Fruit fly (Drosophila melanogaster): ENCODE measurements around the gene CG14210.

The CG14210 gene

DNA sequence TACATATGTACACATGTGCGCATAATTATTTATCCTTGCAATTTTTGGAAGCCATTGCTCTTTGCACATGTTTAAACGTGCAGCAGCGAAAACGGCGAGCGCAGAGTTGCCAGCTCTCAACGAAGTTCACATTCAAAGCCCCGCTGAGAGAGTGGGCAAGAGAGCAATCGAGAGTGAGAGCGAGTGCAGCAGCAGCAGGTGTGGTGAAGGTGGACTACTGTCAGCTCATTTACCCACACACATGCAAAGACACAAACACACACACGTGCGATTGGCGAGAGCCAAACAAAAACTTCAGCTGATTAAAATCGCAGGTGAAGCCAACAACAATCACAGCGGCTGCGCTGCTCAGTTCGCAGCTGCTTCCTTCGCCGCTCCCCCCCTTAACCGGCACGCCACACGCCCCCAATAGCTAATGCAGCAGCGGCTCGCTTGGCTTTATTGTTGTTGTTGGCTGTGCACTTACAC is 15.4 kb downstream of the CG14210 start (continued):
- no peak for TF ChIP-seq luna (GFP tag; optimal IDR thresholded peaks at IDR 0.05)
- TF ChIP-seq Jarid2 (GFP tag; optimal IDR thresholded peaks at IDR 0.05): no peak
- TF ChIP-seq Opbp (GFP tag; IDR thresholded peaks at IDR 0.05; ENCODE audit: partially characterized antibody): peak; percentile 31; the same call in 1 of the 3 replicates
- TF ChIP-seq CG17359 (tag; optimal IDR thresholded peaks at IDR 0.05): no peak
- TF ChIP-seq CG6854 (GFP tag; optimal IDR thresholded peaks at IDR 0.05): no peak
- no peak for TF ChIP-seq Dp (GFP tag; optimal IDR thresholded peaks at IDR 0.05)
- no peak for TF ChIP-seq CG8765 (GFP tag; IDR thresholded peaks at IDR 0.05)
- no peak for TF ChIP-seq TFAM (GFP tag; optimal IDR thresholded peaks at IDR 0.05)
- no peak for TF ChIP-seq gsb-n (tag; optimal IDR thresholded peaks at IDR 0.05)
- peak; percentile 87 for TF ChIP-seq Adf1 (GFP tag; IDR thresholded peaks at IDR 0.05)
- TF ChIP-seq CG10209 (GFP tag; optimal IDR thresholded peaks at IDR 0.05): no peak
- TF ChIP-seq CG15011 (GFP tag; optimal IDR thresholded peaks at IDR 0.05): no peak
- TF ChIP-seq croc (GFP tag; conservative IDR thresholded peaks at IDR 0.05): no peak
- peak; percentile 51; the same call in 1 of the 2 replicates for TF ChIP-seq amos (GFP tag; IDR thresholded peaks at IDR 0.05; ENCODE audit: partially characterized antibody)
- peak; percentile 42; the same call in 1 of the 2 replicates for TF ChIP-seq Bgb (GFP tag; IDR thresholded peaks at IDR 0.05; ENCODE audit: partially characterized antibody)
- TF ChIP-seq chinmo (GFP tag; IDR thresholded peaks at IDR 0.05; ENCODE audit: partially characterized antibody): peak; percentile 98
- no peak for TF ChIP-seq Hr78 (GFP tag; optimal IDR thresholded peaks at IDR 0.05)
- TF ChIP-seq CG43689 (GFP tag; IDR thresholded peaks at IDR 0.05): no peak
- no peak for TF ChIP-seq ab (GFP tag; optimal IDR thresholded peaks at IDR 0.05)
- TF ChIP-seq Gsc (GFP tag; IDR thresholded peaks at IDR 0.05): no peak
- no peak for TF ChIP-seq tna (GFP tag; IDR thresholded peaks at IDR 0.05; ENCODE audit: partially characterized antibody)
- TF ChIP-seq ewg (GFP tag; optimal IDR thresholded peaks at IDR 0.05): peak; percentile 47
- TF ChIP-seq lab (GFP tag; optimal IDR thresholded peaks at IDR 0.05): no peak
- no peak for TF ChIP-seq Taf1 (GFP tag; IDR thresholded peaks at IDR 0.05)
- no peak for TF ChIP-seq Antp (GFP tag; optimal IDR thresholded peaks at IDR 0.05)
- no peak for TF ChIP-seq slou (GFP tag; optimal IDR thresholded peaks at IDR 0.05)
- 0 out of 2 replicates have a peak, but pooled peaks have one; percentile 18 for TF ChIP-seq ato (GFP tag; IDR thresholded peaks at IDR 0.05; ENCODE audit: partially characterized antibody)
- TF ChIP-seq CG33557 (GFP tag; optimal IDR thresholded peaks at IDR 0.05): no peak
- TF ChIP-seq CG34422 (GFP tag; IDR thresholded peaks at IDR 0.05): peak; percentile 75; the same call in 1 of the 3 replicates
- TF ChIP-seq Aef1 (GFP tag; IDR thresholded peaks at IDR 0.05): peak; percentile 67
- TF ChIP-seq kah (GFP tag; optimal IDR thresholded peaks at IDR 0.05): peak; percentile 39
- no peak for TF ChIP-seq slbo (GFP tag; IDR thresholded peaks at IDR 0.05)
- no peak for TF ChIP-seq CG10543 (GFP tag; optimal IDR thresholded peaks at IDR 0.05)
- TF ChIP-seq CG9817 (tag; optimal IDR thresholded peaks at IDR 0.05): no peak
- TF ChIP-seq ERR (GFP tag; optimal IDR thresholded peaks at IDR 0.05): no peak
- no peak for TF ChIP-seq CG18011 (GFP tag; optimal IDR thresholded peaks at IDR 0.05)
- peak; percentile 62 for TF ChIP-seq nom (GFP tag; optimal IDR thresholded peaks at IDR 0.05)
- no peak for TF ChIP-seq CG8359 (GFP tag; optimal IDR thresholded peaks at IDR 0.05; ENCODE audit: borderline replicate concordance)
- TF ChIP-seq sens-2 (GFP tag; IDR thresholded peaks at IDR 0.05): no peak
- peak; percentile 56; the same call in 2 of the 3 replicates for TF ChIP-seq CG34224 (GFP tag; IDR thresholded peaks at IDR 0.05; ENCODE audit: partially characterized antibody)
- TF ChIP-seq CG18262 (tag; optimal IDR thresholded peaks at IDR 0.05): no peak
- no peak for TF ChIP-seq so (GFP tag; IDR thresholded peaks at IDR 0.05)
- no peak for TF ChIP-seq bigmax (GFP tag; optimal IDR thresholded peaks at IDR 0.05)
- TF ChIP-seq vfl (GFP tag; optimal IDR thresholded peaks at IDR 0.05): no peak
- TF ChIP-seq dan (GFP tag; IDR thresholded peaks at IDR 0.05): no peak
- peak in 1 of 2 experiments; percentile 51 for TF ChIP-seq crp (GFP tag; optimal IDR thresholded peaks at IDR 0.05)
- TF ChIP-seq CG11560 (tag; IDR thresholded peaks at IDR 0.05): no peak
- peak; percentile 13 for TF ChIP-seq MESR4 (GFP tag; optimal IDR thresholded peaks at IDR 0.05)
- TF ChIP-seq CG7786 (GFP tag; optimal IDR thresholded peaks at IDR 0.05): no peak

Data from whole organism, embryonic.